Worm (Caenorhabditis elegans) whole organism, L2 larva: Measurements from ENCODE around the gene rpl-34.
A peak's percentile ranks its signal among the peaks of the same experiment; 100 is the strongest.

Experiments
- C34F6.9 ChIP-seq: fragments of 150-350 bp; optimal IDR thresholded peaks from 2 replicates; lab custom pipeline; 2014; ENCODE audit warnings: missing biosample characterization, missing genetic modification characterization
- Y55F3AM.14 ChIP-seq: fragments of 200-800 bp; sonication (Bioruptor generic); optimal IDR thresholded peaks from 2 replicates; lab custom pipeline; 2018; ENCODE audit warnings: mild to moderate bottlenecking, missing genetic modification characterization, missing compliant biosample characterization
- ZK546.5 ChIP-seq: sonication (generic microtip); optimal IDR thresholded peaks from 2 replicates; lab custom pipeline; 2017; ENCODE audit warnings: missing biosample characterization, missing genetic modification characterization
- alr-1 ChIP-seq: fragments of 150-350 bp; optimal IDR thresholded peaks from 2 replicates; lab custom pipeline; 2014; ENCODE audit warnings: missing biosample characterization, missing genetic modification characterization
- ama-1 ChIP-seq: fragments of 150-350 bp; optimal IDR thresholded peaks from 2 replicates; lab custom pipeline; 2018; ENCODE audit warnings: inconsistent platforms
- ceh-16 ChIP-seq: fragments of 150-350 bp; optimal IDR thresholded peaks from 2 replicates; lab custom pipeline; 2014; ENCODE audit warnings: missing biosample characterization, missing genetic modification characterization
- ceh-82 ChIP-seq: fragments of 150-350 bp; optimal IDR thresholded peaks from 2 replicates; lab custom pipeline; 2014; ENCODE audit warnings: missing biosample characterization, missing genetic modification characterization
- crh-2 ChIP-seq: sonication (generic microtip); optimal IDR thresholded peaks from 2 replicates; lab custom pipeline; 2017; ENCODE audit warnings: missing biosample characterization, missing genetic modification characterization
- dmd-4 ChIP-seq: sonication (generic microtip); optimal IDR thresholded peaks from 2 replicates; lab custom pipeline; 2017; ENCODE audit warnings: missing biosample characterization, missing genetic modification characterization
- egl-27 ChIP-seq: sonication (generic microtip); optimal IDR thresholded peaks from 3 replicates; lab custom pipeline; 2017; ENCODE audit warnings: missing biosample characterization, missing genetic modification reagents, missing genetic modification characterization
- elt-1 ChIP-seq: fragments of 150-350 bp; optimal IDR thresholded peaks from 2 replicates; lab custom pipeline; 2014; ENCODE audit warnings: missing biosample characterization, missing genetic modification characterization
- elt-3 ChIP-seq: sonication (generic microtip); optimal IDR thresholded peaks from 2 replicates; lab custom pipeline; 2017; ENCODE audit warnings: missing biosample characterization, missing genetic modification characterization
- fos-1 ChIP-seq: fragments of 150-350 bp; optimal IDR thresholded peaks from 2 replicates; lab custom pipeline; 2014; ENCODE audit warnings: missing biosample characterization, missing genetic modification characterization
- gmeb-1 ChIP-seq: fragments of 150-350 bp; optimal IDR thresholded peaks from 2 replicates; lab custom pipeline; 2014; ENCODE audit warnings: missing biosample characterization, missing genetic modification characterization
- lin-39 ChIP-seq: fragments of 150-350 bp; optimal IDR thresholded peaks from 2 replicates; lab custom pipeline; 2014; ENCODE audit warnings: missing biosample characterization, missing genetic modification reagents, missing genetic modification characterization
- lsy-2 ChIP-seq, 2 experiments: fragments of 150-350 bp in 1 of 2; sonication (generic microtip) in 1 of 2; optimal IDR thresholded peaks; 2 replicates each; lab custom pipeline; 2014 to 2017; ENCODE audit warnings: missing biosample characterization in 2 of 2, missing genetic modification characterization in 2 of 2
- mab-5 ChIP-seq: fragments of 150-350 bp; optimal IDR thresholded peaks from 2 replicates; lab custom pipeline; 2014; ENCODE audit warnings: missing biosample characterization, missing genetic modification characterization
- mbf-1 ChIP-seq: sonication (generic microtip); optimal IDR thresholded peaks from 2 replicates; lab custom pipeline; 2017; ENCODE audit warnings: missing biosample characterization, missing genetic modification characterization
- nhr-10 ChIP-seq: sonication (generic microtip); optimal IDR thresholded peaks from 2 replicates; lab custom pipeline; 2017; ENCODE audit warnings: missing biosample characterization, missing genetic modification characterization
- nhr-11 ChIP-seq: fragments of 150-350 bp; optimal IDR thresholded peaks from 2 replicates; lab custom pipeline; 2014; ENCODE audit warnings: missing biosample characterization, missing genetic modification characterization
- nhr-129 ChIP-seq: fragments of 150-350 bp; optimal IDR thresholded peaks from 2 replicates; lab custom pipeline; 2014; ENCODE audit warnings: missing biosample characterization, missing genetic modification characterization
- nhr-21 ChIP-seq: fragments of 150-350 bp; optimal IDR thresholded peaks from 2 replicates; lab custom pipeline; 2014; ENCODE audit warnings: missing biosample characterization, missing genetic modification characterization
- nhr-25 ChIP-seq: fragments of 150-350 bp; sonication (generic microtip); optimal IDR thresholded peaks from 3 replicates; lab custom pipeline; 2014; ENCODE audit warnings: missing biosample characterization, missing genetic modification characterization
- nhr-6 ChIP-seq: fragments of 150-350 bp; optimal IDR thresholded peaks from 2 replicates; lab custom pipeline; 2014; ENCODE audit warnings: missing biosample characterization, missing genetic modification characterization
- sem-4 ChIP-seq: fragments of 150-350 bp; optimal IDR thresholded peaks from 2 replicates; lab custom pipeline; 2014; ENCODE audit warnings: missing biosample characterization, missing genetic modification reagents, missing genetic modification characterization
- skn-1 ChIP-seq: sonication (generic microtip); optimal IDR thresholded peaks from 2 replicates; lab custom pipeline; 2017; ENCODE audit warnings: missing biosample characterization, missing genetic modification characterization
- sma-3 ChIP-seq: sonication (generic microtip); optimal IDR thresholded peaks from 2 replicates; lab custom pipeline; 2016; ENCODE audit warnings: missing genetic modification reagents, missing genetic modification characterization, missing compliant biosample characterization
- sma-9 ChIP-seq, 2 experiments: fragments of 150-350 bp in 1 of 2; sonication (generic microtip) in 1 of 2; optimal IDR thresholded peaks; 2 replicates each; lab custom pipeline; 2014 to 2016; ENCODE audit warnings: missing genetic modification characterization in 2 of 2, mild to moderate bottlenecking in 1 of 2, missing biosample characterization in 1 of 2, missing compliant biosample characterization in 1 of 2, missing genetic modification reagents in 1 of 2, moderate library complexity in 1 of 2
- unc-39 ChIP-seq: fragments of 150-350 bp; optimal IDR thresholded peaks from 2 replicates; lab custom pipeline; 2014; ENCODE audit warnings: missing biosample characterization, missing genetic modification characterization
- zag-1 ChIP-seq: fragments of 150-350 bp; optimal IDR thresholded peaks from 2 replicates; lab custom pipeline; 2014; ENCODE audit warnings: missing biosample characterization, missing genetic modification characterization
- ztf-1 ChIP-seq: fragments of 200-800 bp; sonication (Bioruptor generic); conservative IDR thresholded peaks from 2 replicates; pipeline ENCODE4 v1.3.6; 2022; ENCODE audit warnings: missing genetic modification characterization, missing compliant biosample characterization

The rpl-34 gene

ce11 chrIV:12289149-12289548 is 20.4 kb downstream of the rpl-34 start, which contains the start of gene C42C1.9:
Gene C42C1.9, plus strand, starts transcription at chrIV:12289449.
- TF ChIP-seq nhr-25 (tag; lab: Kevin White, UChicago) (no peak), nhr-21 (tag; lab: Kevin White, UChicago) (no peak), gmeb-1 (tag; lab: Kevin White, UChicago) (no peak), ztf-1 (GFP tag; lab: Robert Waterston, UW) (no peak), zag-1 (tag; lab: Kevin White, UChicago) (no peak), ama-1 (lab: Kevin White, UChicago) (no peak), C34F6.9 (tag; lab: Kevin White, UChicago) (no peak), elt-1 (no peak), mbf-1 (tag; lab: Kevin White, UChicago) (no peak), elt-3 (tag; lab: Kevin White, UChicago) (no peak), Y55F3AM.14 (GFP tag; lab: Kevin White, UChicago) (no peak), unc-39 (tag; lab: Kevin White, UChicago) (no peak), lsy-2 (tag; optimal IDR thresholded peaks at IDR 0.05; lab: Kevin White, UChicago) (no peak), crh-2 (tag; lab: Kevin White, UChicago) (no peak), sma-3 (no peak), ceh-16 (tag; lab: Kevin White, UChicago) (no peak), ZK546.5 (no peak), nhr-6 (no peak), ceh-82 (no peak)

- TF ChIP-seq nhr-11 (tag; lab: Kevin White, UChicago) = no peak
- TF ChIP-seq gmeb-1 (tag; lab: Kevin White, UChicago) = no peak
- TF ChIP-seq ceh-16 (tag; lab: Kevin White, UChicago) = no peak
- no peak for TF ChIP-seq ama-1 (lab: Kevin White, UChicago)
- no peak for TF ChIP-seq nhr-21 (tag; lab: Kevin White, UChicago)
- no peak for TF ChIP-seq C34F6.9 (tag; lab: Kevin White, UChicago)
- TF ChIP-seq dmd-4 (tag; lab: Kevin White, UChicago) = no peak
- no peak for TF ChIP-seq lin-39
- TF ChIP-seq elt-1 = no peak
These were observed 21.9 kb downstream of the rpl-34 start, which contains the start of gene C42C1.8 for ce11 chrIV:12290744-12291143. Gene C42C1.8, plus strand, starts transcription at chrIV:12291044.

ce11 chrIV:12301161-12301560 is 32.4 kb downstream of the rpl-34 start, which contains the start of gene oac-59:
Gene oac-59, minus strand, starts transcription at chrIV:12301261.
- TF ChIP-seq mab-5 (tag; lab: Kevin White, UChicago) (no peak), alr-1 (tag; lab: Kevin White, UChicago) (no peak), sma-3 (no peak), dmd-4 (tag; lab: Kevin White, UChicago) (no peak), egl-27 (tag; lab: Kevin White, UChicago) (no peak), nhr-25 (tag; lab: Kevin White, UChicago) (no peak)

- no peak for TF ChIP-seq ceh-82
- peak; percentile 60 for TF ChIP-seq fos-1 (tag; lab: Kevin White, UChicago)
These were observed 34.1 kb downstream of the rpl-34 start for ce11 chrIV:12302885-12303284.

- TF ChIP-seq zag-1 (tag; lab: Kevin White, UChicago) (no peak), sma-3 (no peak), elt-3 (tag; lab: Kevin White, UChicago) (no peak), crh-2 (tag; lab: Kevin White, UChicago) (no peak), sma-9 (GFP tag; optimal IDR thresholded peaks at IDR 0.05; lab: Kevin White, UChicago) (no peak), sma-9 (tag; optimal IDR thresholded peaks at IDR 0.05; lab: Kevin White, UChicago) (no peak), skn-1 (tag; lab: Kevin White, UChicago) (no peak), nhr-129 (no peak), ceh-82 (no peak), sem-4 (no peak), elt-1 (no peak), nhr-10 (tag; lab: Kevin White, UChicago) (no peak), lsy-2 (tag; optimal IDR thresholded peaks at IDR 0.05; lab: Kevin White, UChicago) (no peak), nhr-21 (tag; lab: Kevin White, UChicago) (no peak)
These were observed 36.0 kb downstream of the rpl-34 start for ce11 chrIV:12304750-12305149.

ce11 chrIV:12305956-12306355 is 37.2 kb downstream of the rpl-34 start:
- TF ChIP-seq zag-1 (tag; lab: Kevin White, UChicago) = no peak
- TF ChIP-seq sma-9 (GFP tag; optimal IDR thresholded peaks at IDR 0.05; lab: Kevin White, UChicago) = peak; percentile 40
- TF ChIP-seq sma-9 (tag; optimal IDR thresholded peaks at IDR 0.05; lab: Kevin White, UChicago) = no peak
- TF ChIP-seq fos-1 (tag; lab: Kevin White, UChicago) = peak; percentile 89
